Fruit fly (Drosophila melanogaster): ENCODE results near the gene Pmvk.

Pmvk gene

DNA sequence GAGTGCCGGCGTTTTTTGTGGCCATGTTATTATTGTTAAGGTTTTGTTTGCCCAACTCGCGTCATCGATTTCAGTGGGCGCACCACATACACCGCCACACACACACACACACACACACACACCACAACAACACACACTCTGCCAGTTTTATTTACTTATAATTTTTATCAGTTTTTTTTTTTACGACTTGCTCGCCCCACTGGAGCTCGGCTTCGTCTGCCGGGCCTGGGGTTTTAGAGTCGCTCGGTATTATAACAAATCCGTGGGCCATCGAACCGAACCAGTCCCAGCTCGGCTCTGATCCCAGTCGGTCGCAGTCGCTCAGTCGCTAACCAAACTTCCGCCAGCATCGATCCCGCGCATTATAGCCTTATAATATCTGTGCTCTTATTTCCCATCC is 30.7 kb downstream of the Pmvk start (continued):
- no peak for TF ChIP-seq nerfin-1 (tag; optimal IDR thresholded peaks at IDR 0.05)
- no peak for TF ChIP-seq zfh1 (GFP tag; IDR thresholded peaks at IDR 0.05)
- no peak for TF ChIP-seq pita (GFP tag; optimal IDR thresholded peaks at IDR 0.05)
- 0 out of 3 replicates have a peak, but pooled peaks have one; percentile 23 for TF ChIP-seq dysf (GFP tag; IDR thresholded peaks at IDR 0.05)
- TF ChIP-seq Meics (GFP tag; optimal IDR thresholded peaks at IDR 0.05) = no peak
- no peak for TF ChIP-seq bigmax (GFP tag; optimal IDR thresholded peaks at IDR 0.05)
- no peak for TF ChIP-seq CG6254 (GFP tag; optimal IDR thresholded peaks at IDR 0.05)
- no peak for TF ChIP-seq Nf-YC (tag; optimal IDR thresholded peaks at IDR 0.05)
- no peak for TF ChIP-seq CG5953 (GFP tag; IDR thresholded peaks at IDR 0.05)

DNA sequence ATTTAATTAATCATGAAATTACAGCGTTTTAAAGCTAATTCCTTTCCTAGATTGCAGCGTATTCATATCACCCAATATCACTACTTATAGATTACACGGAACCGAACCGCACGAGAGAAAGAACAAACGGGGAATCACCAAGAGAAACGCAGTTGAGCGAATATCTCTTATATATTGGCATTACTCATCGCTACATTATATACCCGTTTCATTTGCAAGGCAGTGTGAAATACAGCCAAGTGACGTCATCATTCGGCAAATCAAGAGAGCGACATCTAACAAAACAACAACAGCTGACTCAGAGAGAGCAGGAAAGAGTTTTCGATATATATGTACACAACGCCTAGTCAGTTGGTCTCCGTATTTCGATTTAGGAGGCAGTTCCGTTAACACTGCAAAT is 32.0 kb downstream of the Pmvk start, which contains the start of gene Tep4:
Gene Tep4 (plus strand): TSS at position 350 of the 400 bp plus-strand sequence.
- TF ChIP-seq vnd (GFP tag; IDR thresholded peaks at IDR 0.05; ENCODE audit: partially characterized antibody) (no peak), Ravus (GFP tag; IDR thresholded peaks at IDR 0.05) (no peak), emc (GFP tag; optimal IDR thresholded peaks at IDR 0.05) (no peak), CrebB (tag; optimal IDR thresholded peaks at IDR 0.05) (peak; percentile 54), Spps (tag; optimal IDR thresholded peaks at IDR 0.05) (no peak), MESR4 (GFP tag; optimal IDR thresholded peaks at IDR 0.05) (no peak), eve (GFP tag; optimal IDR thresholded peaks at IDR 0.05) (peak in 1 of 2 experiments; percentile 38), CG12155 (GFP tag; optimal IDR thresholded peaks at IDR 0.05) (no peak), CG1603 (tag; optimal IDR thresholded peaks at IDR 0.05) (no peak), kay (GFP tag; optimal IDR thresholded peaks at IDR 0.05) (peak; percentile 56), CG34224 (GFP tag; IDR thresholded peaks at IDR 0.05; ENCODE audit: partially characterized antibody) (peak; percentile 36; the same call in 1 of the 3 replicates), sens (GFP tag) (peak; percentile 78), Pdp1 (GFP tag; optimal IDR thresholded peaks at IDR 0.05) (peak in 1 of 2 experiments; percentile 39), inv (GFP tag; IDR thresholded peaks at IDR 0.05; ENCODE audit: partially characterized antibody) (no peak), CG15479 (GFP tag; optimal IDR thresholded peaks at IDR 0.05) (no peak), pho (GFP tag; optimal IDR thresholded peaks at IDR 0.05) (no peak), dpn (GFP tag; optimal IDR thresholded peaks at IDR 0.05) (no peak), crp (GFP tag; optimal IDR thresholded peaks at IDR 0.05) (peak in 1 of 2 experiments; percentile 44), gcm (GFP tag; optimal IDR thresholded peaks at IDR 0.05) (no peak), tio (GFP tag; optimal IDR thresholded peaks at IDR 0.05) (no peak), sd (tag; optimal IDR thresholded peaks at IDR 0.05) (peak; percentile 14), Med (GFP tag) (peak; percentile 44), Jarid2 (GFP tag; optimal IDR thresholded peaks at IDR 0.05) (no peak), wek (GFP tag; optimal IDR thresholded peaks at IDR 0.05) (peak; percentile 23), CG9215 (GFP tag; IDR thresholded peaks at IDR 0.05) (no peak), D19B (GFP tag; optimal IDR thresholded peaks at IDR 0.05) (peak; percentile 43), Deaf1 (tag; optimal IDR thresholded peaks at IDR 0.05) (peak; percentile 40), CG34376 (GFP tag; optimal IDR thresholded peaks at IDR 0.05) (peak; percentile 42), CG17385 (GFP tag; optimal IDR thresholded peaks at IDR 0.05) (peak; percentile 4), chinmo (GFP tag; IDR thresholded peaks at IDR 0.05; ENCODE audit: partially characterized antibody) (peak; percentile 92; the same call in 3 of the 4 replicates), Taf1 (GFP tag; IDR thresholded peaks at IDR 0.05) (no peak), NC2β (GFP tag; optimal IDR thresholded peaks at IDR 0.05) (no peak), Abd-B (GFP tag; optimal IDR thresholded peaks at IDR 0.05) (no peak), CG13894 (tag; optimal IDR thresholded peaks at IDR 0.05) (peak; percentile 29), Neu2 (GFP tag; optimal IDR thresholded peaks at IDR 0.05; ENCODE audit: borderline replicate concordance) (no peak), BtbVII (GFP tag; optimal IDR thresholded peaks at IDR 0.05) (peak; percentile 86), Mad (GFP tag; optimal IDR thresholded peaks at IDR 0.05) (no peak), disco-r (GFP tag; optimal IDR thresholded peaks at IDR 0.05) (no peak), CG3838 (GFP tag; optimal IDR thresholded peaks at IDR 0.05) (no peak), fu2 (GFP tag; optimal IDR thresholded peaks at IDR 0.05) (no peak)

Measured in whole organism, embryonic.